Worm (Caenorhabditis elegans): ENCODE measurements around the gene F53C3.11.

DNA sequence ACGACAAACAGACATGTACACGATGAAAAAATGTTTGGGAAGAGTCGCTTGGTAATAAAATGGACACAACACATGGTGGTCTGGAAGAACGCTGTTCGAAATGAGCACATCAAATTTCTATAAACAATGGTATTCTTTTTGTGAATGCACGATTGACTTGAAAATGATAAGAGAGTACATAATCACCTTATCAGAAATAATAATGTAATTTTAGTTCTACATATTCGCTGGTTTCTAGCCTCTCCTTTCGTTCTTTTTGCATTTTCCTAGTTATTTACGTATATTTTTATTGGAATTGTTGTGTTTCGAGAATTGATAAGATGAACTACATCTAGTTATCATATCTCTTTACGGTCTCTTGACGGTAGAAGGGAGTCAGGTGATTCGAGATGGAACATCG is 47.5 kb upstream of the F53C3.11 start:
- TF ChIP-seq nhr-25 (tag; optimal IDR thresholded peaks at IDR 0.05; ENCODE audit: borderline replicate concordance, insufficient read depth) (no peak), unc-62 (GFP tag; optimal IDR thresholded peaks at IDR 0.05 in 1 of 2) (no peak), unc-62 (tag; optimal IDR thresholded peaks at IDR 0.05) (no peak), snpc-4 (tag; optimal IDR thresholded peaks at IDR 0.05) (no peak), lin-15B (tag; optimal IDR thresholded peaks at IDR 0.05) (no peak), aha-1 (tag) (no peak), ama-1 (optimal IDR thresholded peaks at IDR 0.05) (no peak), mdl-1 (tag; optimal IDR thresholded peaks at IDR 0.05) (no peak), rbr-2 (tag; optimal IDR thresholded peaks at IDR 0.05) (no peak), dmd-6 (GFP tag; IDR thresholded peaks at IDR 0.05) (no peak; the same call in 1 of the 2 replicates), unc-39 (tag; optimal IDR thresholded peaks at IDR 0.05) (no peak), nhr-6 (tag; optimal IDR thresholded peaks at IDR 0.05) (peak; percentile 24)

Measured in whole organism, L4 larva.